Worm (Caenorhabditis elegans) whole organism, L4 larva: Measurements from ENCODE around the gene R06F6.8.

Source experiments
- D1046.2 ChIP-seq: fragments of 200-800 bp; sonication (Bioruptor generic); IDR thresholded peaks from 2 replicates; pipeline ENCODE4 v1.3.6; 2022; ENCODE audit warnings: missing genetic modification characterization, missing compliant biosample characterization
- F44E2.7 ChIP-seq: fragments of 200-800 bp; sonication (Bioruptor generic); IDR thresholded peaks from 2 replicates; pipeline ENCODE4 v2.1.2; 2022; ENCODE audit warnings: missing genetic modification characterization, missing compliant biosample characterization
- Y105C5A.15 ChIP-seq: fragments of 200-800 bp; sonication (Bioruptor generic); IDR thresholded peaks from 2 replicates; pipeline ENCODE4 v1.3.6; 2022; ENCODE audit warnings: missing genetic modification characterization, missing compliant biosample characterization
- Y5F2A.4 ChIP-seq: fragments of 200-800 bp; sonication (Bioruptor generic); optimal IDR thresholded peaks from 2 replicates; lab custom pipeline; 2018; ENCODE audit warnings: mild to moderate bottlenecking, missing genetic modification characterization, missing compliant biosample characterization
- ZK337.2 ChIP-seq: fragments of 200-800 bp; sonication (Bioruptor generic); IDR thresholded peaks from 2 replicates; pipeline ENCODE4 v1.3.6; 2022; ENCODE audit warnings: missing genetic modification reagents, missing genetic modification characterization, missing compliant biosample characterization
- aha-1 ChIP-seq: fragments of 150-350 bp; peaks from one replicate; lab custom pipeline; 2014; ENCODE audit warnings: missing biosample characterization, missing genetic modification characterization
- ceh-28 ChIP-seq: fragments of 150-350 bp; optimal IDR thresholded peaks from 2 replicates; lab custom pipeline; 2014; ENCODE audit warnings: missing biosample characterization, missing genetic modification reagents, missing genetic modification characterization
- ceh-62 ChIP-seq: sonication (generic microtip); optimal IDR thresholded peaks from 2 replicates; lab custom pipeline; 2017; ENCODE audit warnings: missing biosample characterization, missing genetic modification characterization
- ctbp-1 ChIP-seq: fragments of 200-800 bp; sonication (Bioruptor generic); IDR thresholded peaks from 2 replicates; pipeline ENCODE4 v1.3.6; 2022; ENCODE audit warnings: missing genetic modification reagents, missing genetic modification characterization, missing compliant biosample characterization
- daf-12 ChIP-seq: fragments of 150-350 bp; optimal IDR thresholded peaks from 2 replicates; lab custom pipeline; 2014; ENCODE audit warnings: missing biosample characterization, missing genetic modification reagents, missing genetic modification characterization
- daf-16 ChIP-seq, 3 experiments: sonication (generic microtip); optimal IDR thresholded peaks; 2 replicates each; lab custom pipeline; 2016 to 2017; ENCODE audit warnings: missing genetic modification characterization in 3 of 3, missing genetic modification reagents in 3 of 3, mild to moderate bottlenecking in 2 of 3, missing compliant biosample characterization in 2 of 3, missing biosample characterization in 1 of 3, moderate library complexity in 1 of 3
- daf-8 ChIP-seq: fragments of 200-800 bp; sonication (Bioruptor generic); IDR thresholded peaks from 2 replicates; pipeline ENCODE4 v1.3.6; 2022; ENCODE audit warnings: missing genetic modification characterization, missing compliant biosample characterization
- dmd-8 ChIP-seq: fragments of 200-800 bp; sonication (Bioruptor generic); IDR thresholded peaks from 2 replicates; pipeline ENCODE4 v1.3.6; 2022; ENCODE audit warnings: missing genetic modification characterization, missing compliant biosample characterization
- dpl-1 ChIP-seq: fragments of 150-350 bp; optimal IDR thresholded peaks from 2 replicates; lab custom pipeline; 2014; ENCODE audit warnings: missing biosample characterization, missing genetic modification reagents, missing genetic modification characterization
- duxl-1 ChIP-seq: sonication (generic microtip); optimal IDR thresholded peaks from 2 replicates; lab custom pipeline; 2016; ENCODE audit warnings: mild to moderate bottlenecking, missing genetic modification characterization, moderate library complexity, missing compliant biosample characterization; ENCODE audit not compliant: poor library complexity
- hif-1 ChIP-seq, 2 experiments: sonication (generic microtip); optimal IDR thresholded peaks; 2 replicates each; lab custom pipeline; 2016 to 2017; ENCODE audit warnings: missing compliant biosample characterization in 2 of 2, missing genetic modification characterization in 2 of 2, missing genetic modification reagents in 2 of 2, missing genotype in 2 of 2, mild to moderate bottlenecking in 1 of 2
- hlh-30 ChIP-seq: sonication (generic microtip); optimal IDR thresholded peaks from 2 replicates; lab custom pipeline; 2017; ENCODE audit warnings: antibody characterized with exemption, mild to moderate bottlenecking, missing genetic modification characterization, missing compliant biosample characterization; ENCODE audit not compliant: insufficient read depth
- hmg-1.1 ChIP-seq: fragments of 200-800 bp; sonication (Bioruptor generic); IDR thresholded peaks from 2 replicates; pipeline ENCODE4 v1.3.6; 2022; ENCODE audit warnings: missing genetic modification reagents, missing genetic modification characterization, missing compliant biosample characterization
- jun-1 ChIP-seq: fragments of 150-350 bp; optimal IDR thresholded peaks from 2 replicates; lab custom pipeline; 2014; ENCODE audit warnings: missing biosample characterization, missing genetic modification reagents, missing genetic modification characterization
- lin-29 ChIP-seq: fragments of 200-800 bp; sonication (Bioruptor generic); IDR thresholded peaks from 2 replicates; pipeline ENCODE4 v1.3.6; 2022; ENCODE audit warnings: missing genetic modification reagents, missing genetic modification characterization, missing compliant biosample characterization
- lir-3 ChIP-seq: sonication (generic microtip); optimal IDR thresholded peaks from 2 replicates; lab custom pipeline; 2016; ENCODE audit warnings: mild to moderate bottlenecking, missing genetic modification characterization, missing compliant biosample characterization
- madf-9 ChIP-seq: fragments of 200-800 bp; sonication (Bioruptor generic); conservative IDR thresholded peaks from 2 replicates; pipeline ENCODE4 v1.3.6; 2022; ENCODE audit warnings: missing genetic modification reagents, missing genetic modification characterization, missing compliant biosample characterization
- mes-2 ChIP-seq: sonication (generic microtip); optimal IDR thresholded peaks from 2 replicates; lab custom pipeline; 2016; ENCODE audit warnings: missing genotype, mild to moderate bottlenecking, missing genetic modification characterization, missing compliant biosample characterization; ENCODE audit not compliant: poor library complexity, severe bottlenecking
- mxl-2 ChIP-seq: fragments of 200-800 bp; sonication (Bioruptor generic); conservative IDR thresholded peaks from 2 replicates; pipeline ENCODE4 v1.3.6; 2022; ENCODE audit warnings: missing genetic modification reagents, missing genetic modification characterization, missing compliant biosample characterization
- nhr-102 ChIP-seq: sonication (generic microtip); optimal IDR thresholded peaks from 2 replicates; lab custom pipeline; 2016; ENCODE audit warnings: mild to moderate bottlenecking, missing genetic modification characterization, moderate library complexity, missing compliant biosample characterization
- nhr-111 ChIP-seq: fragments of 200-800 bp; sonication (Bioruptor generic); optimal IDR thresholded peaks from 2 replicates; lab custom pipeline; 2018; ENCODE audit warnings: mild to moderate bottlenecking, missing genetic modification characterization, missing compliant biosample characterization
- nhr-25 ChIP-seq: sonication (generic microtip); optimal IDR thresholded peaks from 2 replicates; lab custom pipeline; 2017; ENCODE audit warnings: missing genetic modification characterization, mild to moderate bottlenecking, missing compliant biosample characterization, antibody characterized with exemption, moderate library complexity, borderline replicate concordance; ENCODE audit not compliant: insufficient read depth
- nhr-48 ChIP-seq: sonication (generic microtip); optimal IDR thresholded peaks from 2 replicates; lab custom pipeline; 2016; ENCODE audit warnings: mild to moderate bottlenecking, missing genetic modification characterization, missing compliant biosample characterization
- rbr-2 ChIP-seq: sonication (generic microtip); optimal IDR thresholded peaks from 2 replicates; lab custom pipeline; 2016; ENCODE audit warnings: missing genotype, missing genetic modification characterization, missing compliant biosample characterization
- sdz-12 ChIP-seq: fragments of 200-800 bp; sonication (Bioruptor generic); optimal IDR thresholded peaks from 2 replicates; lab custom pipeline; 2018; ENCODE audit warnings: mild to moderate bottlenecking, missing genetic modification characterization, missing compliant biosample characterization
- set-16 ChIP-seq: fragments of 200-800 bp; sonication (Bioruptor generic); IDR thresholded peaks from 2 replicates; pipeline ENCODE4 v1.3.6; 2022; ENCODE audit warnings: missing genetic modification reagents, missing genetic modification characterization, missing compliant biosample characterization
- snpc-4 ChIP-seq: fragments of 150-350 bp; optimal IDR thresholded peaks from 2 replicates; lab custom pipeline; 2014; ENCODE audit warnings: missing biosample characterization, missing genetic modification characterization
- spr-1 ChIP-seq: sonication (generic microtip); optimal IDR thresholded peaks from 2 replicates; lab custom pipeline; 2016; ENCODE audit warnings: mild to moderate bottlenecking, missing genetic modification characterization, missing compliant biosample characterization
- spr-3 ChIP-seq: fragments of 200-800 bp; sonication (Bioruptor generic); optimal IDR thresholded peaks from 2 replicates; lab custom pipeline; 2018; ENCODE audit warnings: mild to moderate bottlenecking, missing genetic modification characterization, missing compliant biosample characterization
- tra-1 ChIP-seq: fragments of 200-800 bp; sonication (Bioruptor generic); IDR thresholded peaks from 2 replicates; pipeline ENCODE4 v1.3.6; 2022; ENCODE audit warnings: missing genetic modification reagents, missing genetic modification characterization, missing compliant biosample characterization
- zag-1 ChIP-seq: fragments of 150-350 bp; optimal IDR thresholded peaks from 2 replicates; lab custom pipeline; 2014; ENCODE audit warnings: missing biosample characterization, missing genetic modification characterization
- zfp-3 ChIP-seq: fragments of 200-800 bp; sonication (Bioruptor generic); conservative IDR thresholded peaks from 2 replicates; pipeline ENCODE4 v1.3.6; 2022; ENCODE audit warnings: missing genetic modification reagents, missing genetic modification characterization, missing compliant biosample characterization
- ztf-11 ChIP-seq: fragments of 150-350 bp; optimal IDR thresholded peaks from 2 replicates; lab custom pipeline; 2014; ENCODE audit warnings: missing biosample characterization, missing genetic modification characterization
- ztf-7 ChIP-seq: fragments of 150-350 bp; optimal IDR thresholded peaks from 2 replicates; lab custom pipeline; 2014; ENCODE audit warnings: missing biosample characterization, missing genetic modification characterization

The R06F6.8 gene

DNA sequence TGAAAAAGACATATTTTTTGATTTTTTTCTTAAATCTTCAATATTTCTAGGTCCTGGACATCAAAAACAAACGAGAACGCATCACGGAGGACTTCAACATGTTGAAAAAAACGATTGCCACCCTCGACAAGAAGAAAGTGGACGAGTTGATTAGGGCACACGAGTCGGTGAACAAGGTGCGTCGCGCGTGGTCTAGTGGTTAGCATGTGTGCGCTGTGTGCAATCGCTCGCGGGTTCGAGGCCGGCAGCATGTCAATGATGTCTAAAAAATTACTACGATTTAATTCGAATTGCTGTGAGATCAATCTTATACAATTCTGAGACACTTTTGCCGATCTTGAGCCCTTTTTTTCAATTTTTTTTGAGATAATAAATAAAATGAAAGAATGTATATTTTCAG is 20.3 kb upstream of the R06F6.8 start (continued):
- TF ChIP-seq ceh-62 (tag; lab: Kevin White, UChicago) = no peak
- TF ChIP-seq zag-1 (tag; lab: Kevin White, UChicago) = no peak
- peak; percentile 92 for TF ChIP-seq D1046.2
- peak; percentile 59 for TF ChIP-seq lir-3
- peak; percentile 86 for TF ChIP-seq hlh-30
- TF ChIP-seq Y5F2A.4 (GFP tag; lab: Kevin White, UChicago) = peak; percentile 57
- TF ChIP-seq rbr-2 = peak; percentile 85
- peak; percentile 82; the same call in 1 of the 2 replicates for TF ChIP-seq ZK337.2
- peak; percentile 36; the same call in 1 of the 2 replicates for TF ChIP-seq mxl-2 (GFP tag; lab: Robert Waterston, UW)

DNA sequence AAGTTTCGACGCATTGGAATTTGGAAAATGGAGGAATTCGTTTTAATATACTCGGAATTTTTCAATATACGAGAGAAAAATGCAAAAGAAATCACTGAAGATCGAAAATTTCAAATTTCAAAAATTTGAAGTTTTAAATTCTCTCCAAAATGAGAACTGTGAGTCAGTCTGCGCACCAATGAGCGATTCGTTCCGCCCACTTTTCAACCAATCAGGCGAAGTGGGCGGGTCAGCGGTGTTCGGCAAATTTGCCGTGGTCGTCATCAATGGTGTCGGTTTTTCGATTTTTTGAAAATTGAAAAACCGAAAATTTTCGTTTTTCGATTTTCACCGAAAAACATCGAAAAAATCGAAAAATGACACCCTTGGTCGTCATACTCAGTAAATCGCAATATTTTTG is 18.8 kb upstream of the R06F6.8 start:
- TF ChIP-seq hlh-30 (no peak), nhr-25 (tag; lab: Kevin White, UChicago) (no peak), D1046.2 (no peak), nhr-48 (tag; lab: Kevin White, UChicago) (no peak), mes-2 (tag; lab: Kevin White, UChicago) (no peak), nhr-102 (tag; lab: Kevin White, UChicago) (no peak), dmd-8 (GFP tag; lab: Robert Waterston, UW) (no peak), sdz-12 (GFP tag; lab: Kevin White, UChicago) (no peak), daf-16 (GFP tag; optimal IDR thresholded peaks at IDR 0.05; lab: Kevin White, UChicago) (no peak), daf-16 (tag; optimal IDR thresholded peaks at IDR 0.05; lab: Kevin White, UChicago) (no peak), nhr-111 (GFP tag; lab: Kevin White, UChicago) (no peak), jun-1 (tag; lab: Kevin White, UChicago) (no peak), ctbp-1 (GFP tag; lab: Robert Waterston, UW) (no peak), spr-1 (no peak), Y105C5A.15 (GFP tag; lab: Robert Waterston, UW) (no peak), ceh-28 (no peak), snpc-4 (tag; lab: Kevin White, UChicago) (no peak), duxl-1 (no peak), hmg-1.1 (GFP tag; lab: Robert Waterston, UW) (no peak)

DNA sequence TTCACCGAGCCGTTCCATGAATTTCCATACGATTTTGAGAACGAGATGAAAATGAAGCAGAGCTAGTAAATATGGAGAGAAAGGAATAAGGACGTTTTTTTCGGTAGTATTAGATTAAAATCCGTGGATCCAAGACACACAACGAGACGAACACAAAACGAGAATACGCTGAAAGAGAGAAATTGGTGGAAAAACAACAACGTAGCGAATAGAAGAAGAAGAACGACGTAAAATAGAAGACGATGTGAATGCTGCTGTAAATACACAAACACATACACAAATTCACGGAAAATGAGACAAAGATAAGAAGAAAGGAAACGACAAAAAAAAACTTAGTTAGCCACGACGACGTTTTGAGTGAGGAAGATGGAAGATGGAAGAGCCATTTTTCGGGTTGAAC is 14.9 kb upstream of the R06F6.8 start:
- TF ChIP-seq dpl-1 (GFP tag; lab: Kevin White, UChicago) (no peak), tra-1 (GFP tag; lab: Robert Waterston, UW) (no peak), aha-1 (tag; lab: Kevin White, UChicago) (peak; percentile 90)

DNA sequence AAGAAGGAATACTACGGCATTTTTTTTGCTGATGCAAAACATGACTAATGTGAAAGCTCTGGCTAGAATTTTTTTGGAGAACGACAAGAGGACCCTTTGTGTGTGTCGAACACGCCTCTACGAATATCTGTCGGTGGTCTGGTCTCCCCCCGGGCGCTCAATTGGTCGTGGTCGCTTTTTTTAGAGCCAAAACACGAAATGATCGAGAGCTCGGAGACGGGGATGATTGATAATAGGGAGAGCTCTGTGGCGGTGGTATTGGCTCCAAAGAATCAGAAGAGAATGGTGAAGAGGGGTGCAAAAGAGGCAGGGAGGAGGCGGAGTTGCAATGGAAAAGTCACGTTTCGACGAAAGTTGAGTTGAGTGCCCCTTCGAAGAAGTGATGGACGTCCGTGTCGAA is 9.8 kb upstream of the R06F6.8 start:
- TF ChIP-seq madf-9 (GFP tag; lab: Robert Waterston, UW) = no peak
- no peak for TF ChIP-seq spr-3
- TF ChIP-seq D1046.2 = no peak
- no peak for TF ChIP-seq hif-1 (tag; optimal IDR thresholded peaks at IDR 0.05; lab: Kevin White, UChicago)
- TF ChIP-seq F44E2.7 = no peak
- no peak for TF ChIP-seq lin-29 (GFP tag; lab: Robert Waterston, UW)
- TF ChIP-seq ztf-11 (tag; lab: Kevin White, UChicago) = no peak
- TF ChIP-seq set-16 (GFP tag; lab: Robert Waterston, UW) = 0 out of 2 replicates have a peak, but pooled peaks have one; percentile 14
- 0 out of 2 replicates have a peak, but pooled peaks have one; percentile 21 for TF ChIP-seq hmg-1.1 (GFP tag; lab: Robert Waterston, UW)
- no peak for TF ChIP-seq daf-8 (GFP tag; lab: Robert Waterston, UW)
- no peak for TF ChIP-seq ztf-7
- no peak for TF ChIP-seq ceh-28
- TF ChIP-seq zfp-3 = no peak
- TF ChIP-seq daf-12 = no peak
- TF ChIP-seq, all 104 proteins: peak for 2
